Worm (Caenorhabditis elegans) whole organism, early embryonic: ENCODE results near the gene taf-3.

Source experiments
- B0310.2 ChIP-seq: sonication (generic microtip); optimal IDR thresholded peaks from 2 replicates; lab custom pipeline; 2016; ENCODE audit warnings: mild to moderate bottlenecking, missing genetic modification characterization, missing compliant biosample characterization
- F13C5.2 ChIP-seq: sonication (generic microtip); optimal IDR thresholded peaks from 2 replicates; lab custom pipeline; 2017; ENCODE audit warnings: mild to moderate bottlenecking, missing genetic modification characterization, inconsistent platforms, missing compliant biosample characterization
- ama-1 ChIP-seq: fragments of 150-350 bp; optimal IDR thresholded peaks from 2 replicates; lab custom pipeline; 2014
- ceh-13 ChIP-seq: fragments of 200-800 bp; sonication (Bioruptor generic); optimal IDR thresholded peaks from 2 replicates; lab custom pipeline; 2018; ENCODE audit warnings: mild to moderate bottlenecking, missing genetic modification characterization, missing compliant biosample characterization
- ets-7 ChIP-seq: sonication (generic microtip); optimal IDR thresholded peaks from 2 replicates; lab custom pipeline; 2016; ENCODE audit warnings: missing genotype, missing genetic modification characterization, missing compliant biosample characterization
- flt-1 ChIP-seq: fragments of 200-800 bp; sonication (Bioruptor generic); IDR thresholded peaks from 2 replicates; pipeline ENCODE4 v1.3.6; 2022; ENCODE audit warnings: missing genetic modification characterization, missing compliant biosample characterization
- hmbx-1 ChIP-seq: sonication (generic microtip); optimal IDR thresholded peaks from 2 replicates; lab custom pipeline; 2016; ENCODE audit warnings: mild to moderate bottlenecking, missing genetic modification characterization, missing compliant biosample characterization
- hnd-1 ChIP-seq: sonication (generic microtip); optimal IDR thresholded peaks from 2 replicates; lab custom pipeline; 2016; ENCODE audit warnings: missing genetic modification characterization, missing compliant biosample characterization
- pes-1 ChIP-seq: fragments of 200-800 bp; sonication (Bioruptor generic); IDR thresholded peaks from 2 replicates; pipeline ENCODE4 v1.3.6; 2022; ENCODE audit warnings: missing genetic modification reagents, missing genetic modification characterization, missing compliant biosample characterization
- scrt-1 ChIP-seq: fragments of 200-800 bp; sonication (Bioruptor generic); IDR thresholded peaks from 2 replicates; pipeline ENCODE4 v1.3.6; 2022; ENCODE audit warnings: missing genetic modification characterization, missing compliant biosample characterization
- tbx-37 ChIP-seq: fragments of 200-800 bp; sonication (Bioruptor generic); conservative IDR thresholded peaks from 2 replicates; pipeline ENCODE4 v1.3.6; 2022; ENCODE audit warnings: missing genetic modification reagents, missing genetic modification characterization, missing compliant biosample characterization
- tra-4 ChIP-seq: sonication (generic microtip); optimal IDR thresholded peaks from 2 replicates; lab custom pipeline; 2017; ENCODE audit warnings: missing genetic modification characterization, missing compliant biosample characterization

- TF ChIP-seq hnd-1 (tag; lab: Kevin White, UChicago) (no peak), scrt-1 (GFP tag; lab: Robert Waterston, UW) (no peak), ets-7 (tag; lab: Kevin White, UChicago) (no peak), hmbx-1 (tag; lab: Kevin White, UChicago) (no peak), ama-1 (lab: Kevin White, UChicago) (no peak), ceh-13 (GFP tag; lab: Kevin White, UChicago) (no peak), F13C5.2 (tag; lab: Kevin White, UChicago) (no peak), tbx-37 (GFP tag; lab: Robert Waterston, UW) (no peak), B0310.2 (tag; lab: Kevin White, UChicago) (no peak), pes-1 (no peak), flt-1 (GFP tag; lab: Robert Waterston, UW) (no peak), tra-4 (tag; lab: Kevin White, UChicago) (no peak)
These were observed 14.6 kb upstream of the taf-3 start, which contains the start of gene T01B4.3 for ce11 chrX:16317629-16318028.
